Worm (Caenorhabditis elegans) whole organism, early embryonic: ENCODE results near the gene dmd-9.

Experiments
- B0310.2 ChIP-seq: sonication (generic microtip); optimal IDR thresholded peaks from 2 replicates; lab custom pipeline; 2016; ENCODE audit warnings: mild to moderate bottlenecking, missing genetic modification characterization, missing compliant biosample characterization
- F13C5.2 ChIP-seq: sonication (generic microtip); optimal IDR thresholded peaks from 2 replicates; lab custom pipeline; 2017; ENCODE audit warnings: mild to moderate bottlenecking, missing genetic modification characterization, inconsistent platforms, missing compliant biosample characterization
- aly-1 ChIP-seq: sonication (generic microtip); optimal IDR thresholded peaks from 2 replicates; lab custom pipeline; 2016; ENCODE audit warnings: missing genetic modification characterization, missing compliant biosample characterization
- ama-1 ChIP-seq: fragments of 150-350 bp; optimal IDR thresholded peaks from 2 replicates; lab custom pipeline; 2014
- ceh-13 ChIP-seq: fragments of 200-800 bp; sonication (Bioruptor generic); optimal IDR thresholded peaks from 2 replicates; lab custom pipeline; 2018; ENCODE audit warnings: mild to moderate bottlenecking, missing genetic modification characterization, missing compliant biosample characterization
- ceh-36 ChIP-seq: sonication (generic microtip); optimal IDR thresholded peaks from 2 replicates; lab custom pipeline; 2016; ENCODE audit warnings: missing genetic modification characterization, inconsistent platforms, missing compliant biosample characterization
- ets-7 ChIP-seq: sonication (generic microtip); optimal IDR thresholded peaks from 2 replicates; lab custom pipeline; 2016; ENCODE audit warnings: missing genotype, missing genetic modification characterization, missing compliant biosample characterization
- flt-1 ChIP-seq: fragments of 200-800 bp; sonication (Bioruptor generic); IDR thresholded peaks from 2 replicates; pipeline ENCODE4 v1.3.6; 2022; ENCODE audit warnings: missing genetic modification characterization, missing compliant biosample characterization
- hmbx-1 ChIP-seq: sonication (generic microtip); optimal IDR thresholded peaks from 2 replicates; lab custom pipeline; 2016; ENCODE audit warnings: mild to moderate bottlenecking, missing genetic modification characterization, missing compliant biosample characterization
- hmg-4 ChIP-seq: fragments of 200-800 bp; sonication (Bioruptor generic); optimal IDR thresholded peaks from 2 replicates; lab custom pipeline; 2018; ENCODE audit warnings: mild to moderate bottlenecking, missing genetic modification characterization, missing compliant biosample characterization
- hnd-1 ChIP-seq: sonication (generic microtip); optimal IDR thresholded peaks from 2 replicates; lab custom pipeline; 2016; ENCODE audit warnings: missing genetic modification characterization, missing compliant biosample characterization
- pes-1 ChIP-seq: fragments of 200-800 bp; sonication (Bioruptor generic); IDR thresholded peaks from 2 replicates; pipeline ENCODE4 v1.3.6; 2022; ENCODE audit warnings: missing genetic modification reagents, missing genetic modification characterization, missing compliant biosample characterization
- scrt-1 ChIP-seq: fragments of 200-800 bp; sonication (Bioruptor generic); IDR thresholded peaks from 2 replicates; pipeline ENCODE4 v1.3.6; 2022; ENCODE audit warnings: missing genetic modification characterization, missing compliant biosample characterization
- sea-1 ChIP-seq: fragments of 200-800 bp; sonication (Bioruptor generic); conservative IDR thresholded peaks from 2 replicates; pipeline ENCODE4 v1.3.6; 2022; ENCODE audit warnings: missing genetic modification characterization, missing compliant biosample characterization
- tbx-11 ChIP-seq: fragments of 200-800 bp; sonication (Bioruptor generic); IDR thresholded peaks from 2 replicates; pipeline ENCODE4 v1.3.6; 2022; ENCODE audit warnings: missing genetic modification characterization, missing compliant biosample characterization
- tbx-37 ChIP-seq: fragments of 200-800 bp; sonication (Bioruptor generic); conservative IDR thresholded peaks from 2 replicates; pipeline ENCODE4 v1.3.6; 2022; ENCODE audit warnings: missing genetic modification reagents, missing genetic modification characterization, missing compliant biosample characterization
- tra-4 ChIP-seq: sonication (generic microtip); optimal IDR thresholded peaks from 2 replicates; lab custom pipeline; 2017; ENCODE audit warnings: missing genetic modification characterization, missing compliant biosample characterization

The dmd-9 gene

ce11 chrIV:3213426-3213825 lies 40.9 kb downstream of the dmd-9 start, which contains the start of gene slmp-1:
slmp-1 (plus strand) TSS chrIV:3213760.
- peak; percentile 19 for TF ChIP-seq F13C5.2 (tag; lab: Kevin White, UChicago)
- TF ChIP-seq ama-1 (lab: Kevin White, UChicago) = no peak

- no peak for TF ChIP-seq ama-1 (lab: Kevin White, UChicago)
- TF ChIP-seq ceh-36 = no peak
- no peak for TF ChIP-seq tra-4 (tag; lab: Kevin White, UChicago)
- TF ChIP-seq aly-1 (tag; lab: Kevin White, UChicago) = no peak
- TF ChIP-seq ets-7 = no peak
- TF ChIP-seq B0310.2 (tag; lab: Kevin White, UChicago) = no peak
- no peak for TF ChIP-seq tbx-37
- TF ChIP-seq pes-1 = no peak
- no peak for TF ChIP-seq F13C5.2 (tag; lab: Kevin White, UChicago)
- TF ChIP-seq hmbx-1 (tag; lab: Kevin White, UChicago) = no peak
- TF ChIP-seq flt-1 (GFP tag; lab: Robert Waterston, UW) = no peak
- TF ChIP-seq scrt-1 = no peak
- TF ChIP-seq ceh-13 (GFP tag; lab: Kevin White, UChicago) = no peak
- no peak for TF ChIP-seq hmg-4 (GFP tag; lab: Kevin White, UChicago)
- TF ChIP-seq tbx-11 (GFP tag; lab: Robert Waterston, UW) = no peak
- TF ChIP-seq sea-1 (GFP tag; lab: Robert Waterston, UW) = no peak
- TF ChIP-seq hnd-1 = no peak
Observed at ce11 chrIV:3211929-3212328, 42.4 kb downstream of the dmd-9 start.
